Fruit fly (Drosophila melanogaster): ENCODE results near the gene ohgt.
A peak's percentile ranks its signal among the peaks of the same experiment; 100 is the strongest.

The ohgt gene

DNA sequence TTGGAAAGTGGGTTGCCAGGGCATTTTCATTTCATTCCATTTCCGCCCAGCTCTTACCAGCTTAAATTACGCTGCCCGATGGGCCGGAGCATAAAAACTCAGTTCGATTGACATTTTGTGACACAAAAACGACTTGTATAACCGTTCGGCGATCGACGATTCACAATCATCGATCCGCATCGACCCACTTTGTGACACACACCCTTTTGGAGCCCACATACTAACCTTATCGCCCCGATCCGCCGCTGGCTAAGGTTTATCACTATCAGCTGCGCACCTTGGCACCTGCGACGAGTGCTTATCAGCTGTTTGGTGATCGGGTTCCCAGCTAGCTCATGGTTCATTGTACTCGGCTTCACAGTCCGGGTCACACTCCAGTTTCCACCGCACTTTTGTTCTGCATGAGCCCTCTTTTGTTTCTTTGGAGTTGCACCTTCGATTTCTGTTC, 50.4 kb downstream of the ohgt start:
- peak; percentile 32 for TF ChIP-seq h (GFP tag; optimal IDR thresholded peaks at IDR 0.05)
- TF ChIP-seq Rel (GFP tag; optimal IDR thresholded peaks at IDR 0.05) = no peak
- peak; percentile 10 for TF ChIP-seq Rel (tag; optimal IDR thresholded peaks at IDR 0.05)
- no peak for TF ChIP-seq lola (GFP tag; optimal IDR thresholded peaks at IDR 0.05)

DNA sequence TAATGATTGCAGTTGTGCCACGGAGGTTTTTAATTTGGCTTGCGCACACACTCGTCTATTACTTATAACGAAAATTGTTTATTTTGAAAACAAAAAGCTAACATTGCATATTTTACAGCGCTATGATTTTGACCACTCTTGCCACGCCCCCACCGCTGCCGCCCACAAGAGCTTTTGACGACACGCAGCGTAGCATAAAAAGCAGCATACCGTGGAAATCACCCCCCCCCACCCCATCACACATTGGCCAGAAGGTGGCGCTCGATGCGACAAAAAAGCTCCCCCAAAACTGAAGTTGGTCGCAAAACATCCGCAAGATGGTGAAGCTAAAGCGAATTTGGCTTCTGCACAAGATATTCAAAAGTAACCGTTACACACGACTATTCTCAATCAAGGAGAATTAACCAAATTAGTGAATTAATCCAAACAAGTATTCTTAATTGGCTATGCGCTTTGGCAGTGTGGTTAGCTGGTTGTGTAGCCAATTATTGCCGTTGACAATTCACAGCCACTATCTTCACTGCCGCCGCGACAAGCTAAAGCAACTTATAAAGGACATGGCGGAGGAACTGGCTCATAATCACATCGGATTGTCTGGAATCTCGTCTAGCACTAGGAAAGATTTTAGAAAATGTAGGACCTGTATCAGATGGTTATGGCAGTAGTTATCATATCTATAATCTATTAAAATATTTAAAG, 51.6 kb downstream of the ohgt start:
- TF ChIP-seq sv (GFP tag; optimal IDR thresholded peaks at IDR 0.05) (no peak), Sp1 (GFP tag; optimal IDR thresholded peaks at IDR 0.05) (peak; percentile 14), psq (GFP tag; optimal IDR thresholded peaks at IDR 0.05) (no peak), Dif (GFP tag; optimal IDR thresholded peaks at IDR 0.05; ENCODE audit: partially characterized antibody) (peak; percentile 93), Hr83 (GFP tag; optimal IDR thresholded peaks at IDR 0.05; ENCODE audit: poor library complexity, severe bottlenecking) (peak; percentile 53), Mio (GFP tag; optimal IDR thresholded peaks at IDR 0.05) (no peak), foxo (GFP tag; optimal IDR thresholded peaks at IDR 0.05) (peak in 1 of 2 experiments; percentile 60), Myc (optimal IDR thresholded peaks at IDR 0.05) (peak; percentile 84), lola (GFP tag; optimal IDR thresholded peaks at IDR 0.05) (no peak), woc (GFP tag; optimal IDR thresholded peaks at IDR 0.05) (no peak), Dfd (GFP tag; optimal IDR thresholded peaks at IDR 0.05) (no peak), Rel (GFP tag; optimal IDR thresholded peaks at IDR 0.05) (no peak), Rel (tag; optimal IDR thresholded peaks at IDR 0.05) (no peak), brk (GFP tag; optimal IDR thresholded peaks at IDR 0.05) (no peak), dsf (GFP tag; optimal IDR thresholded peaks at IDR 0.05; ENCODE audit: borderline replicate concordance) (no peak), fru (GFP tag; optimal IDR thresholded peaks at IDR 0.05) (peak; percentile 17), br (GFP tag; optimal IDR thresholded peaks at IDR 0.05) (no peak), Jra (GFP tag; optimal IDR thresholded peaks at IDR 0.05) (no peak), CrebA (GFP tag; optimal IDR thresholded peaks at IDR 0.05; ENCODE audit: borderline replicate concordance) (no peak), rgr (GFP tag; optimal IDR thresholded peaks at IDR 0.05) (no peak), N (GFP tag; optimal IDR thresholded peaks at IDR 0.05) (peak; percentile 53), usp (GFP tag; optimal IDR thresholded peaks at IDR 0.05) (no peak), h (GFP tag; optimal IDR thresholded peaks at IDR 0.05) (peak; percentile 47), dmrt93B (GFP tag; optimal IDR thresholded peaks at IDR 0.05) (no peak), jim (GFP tag; optimal IDR thresholded peaks at IDR 0.05) (no peak), OdsH (GFP tag; optimal IDR thresholded peaks at IDR 0.05) (no peak), dl (GFP tag; optimal IDR thresholded peaks at IDR 0.05; ENCODE audit: insufficient read depth in 1 of 2, partially characterized antibody in 2 of 2) (peak; percentile 3 to 41), HLH106 (tag; optimal IDR thresholded peaks at IDR 0.05) (peak; percentile 28), tai (GFP tag; optimal IDR thresholded peaks at IDR 0.05) (no peak), CG9705 (GFP tag; optimal IDR thresholded peaks at IDR 0.05) (no peak), Abd-B (GFP tag; optimal IDR thresholded peaks at IDR 0.05) (no peak), Vsx2 (GFP tag; optimal IDR thresholded peaks at IDR 0.05; ENCODE audit: partially characterized antibody) (no peak)

All from whole organism, wandering third instar larva.